Worm (Caenorhabditis elegans) whole organism, L3 larva: ENCODE measurements around the gene thoc-1.

Experiments
- R02D3.7 ChIP-seq: fragments of 150-350 bp; optimal IDR thresholded peaks from 2 replicates; lab custom pipeline; 2014; ENCODE audit warnings: missing biosample characterization, missing genetic modification characterization
- aly-2 ChIP-seq: fragments of 150-350 bp; optimal IDR thresholded peaks from 2 replicates; lab custom pipeline; 2014; ENCODE audit warnings: missing biosample characterization, missing genetic modification characterization
- ama-1 ChIP-seq: fragments of 150-350 bp; optimal IDR thresholded peaks from 2 replicates; lab custom pipeline; 2018
- ceh-16 ChIP-seq: sonication (generic microtip); optimal IDR thresholded peaks from 2 replicates; lab custom pipeline; 2017; ENCODE audit warnings: missing biosample characterization, missing genetic modification characterization
- ceh-28 ChIP-seq: fragments of 150-350 bp; optimal IDR thresholded peaks from 2 replicates; lab custom pipeline; 2014; ENCODE audit warnings: missing biosample characterization, missing genetic modification reagents, missing genetic modification characterization
- ceh-82 ChIP-seq: fragments of 150-350 bp; optimal IDR thresholded peaks from 2 replicates; lab custom pipeline; 2014; ENCODE audit warnings: missing biosample characterization, missing genetic modification characterization
- ceh-9 ChIP-seq: sonication (generic microtip); optimal IDR thresholded peaks from 2 replicates; lab custom pipeline; 2018; ENCODE audit warnings: missing biosample characterization, missing genetic modification characterization
- daf-12 ChIP-seq: fragments of 150-350 bp; optimal IDR thresholded peaks from 2 replicates; lab custom pipeline; 2014; ENCODE audit warnings: missing biosample characterization, missing genetic modification reagents, missing genetic modification characterization
- egl-27 ChIP-seq: sonication (generic microtip); optimal IDR thresholded peaks from 4 replicates; lab custom pipeline; 2017; ENCODE audit warnings: missing biosample characterization, missing genetic modification reagents, missing genetic modification characterization
- elt-1 ChIP-seq: fragments of 150-350 bp; optimal IDR thresholded peaks from 2 replicates; lab custom pipeline; 2014; ENCODE audit warnings: missing biosample characterization, missing genetic modification characterization
- elt-2 ChIP-seq: sonication (generic microtip); optimal IDR thresholded peaks from 2 replicates; lab custom pipeline; 2016; ENCODE audit warnings: missing genetic modification reagents, mild to moderate bottlenecking, missing genetic modification characterization, missing compliant biosample characterization
- elt-3 ChIP-seq, 3 experiments: fragments of 150-350 bp in 1 of 3; sonication (generic microtip) in 2 of 3; optimal IDR thresholded peaks; 2 replicates in 2 of 3; 4 replicates in 1 of 3; lab custom pipeline; 2014 to 2017; ENCODE audit warnings: missing biosample characterization in 3 of 3, missing genetic modification characterization in 3 of 3
- eor-1 ChIP-seq, 2 experiments: fragments of 150-350 bp; optimal IDR thresholded peaks; 2 replicates each; lab custom pipeline; 2014 to 2018; ENCODE audit warnings: missing biosample characterization in 2 of 2, missing genetic modification characterization in 2 of 2
- fkh-2 ChIP-seq: fragments of 150-350 bp; optimal IDR thresholded peaks from 2 replicates; lab custom pipeline; 2014; ENCODE audit warnings: missing biosample characterization, missing genetic modification reagents, missing genetic modification characterization
- fos-1 ChIP-seq: fragments of 150-350 bp; optimal IDR thresholded peaks from 2 replicates; lab custom pipeline; 2014; ENCODE audit warnings: missing biosample characterization, missing genetic modification characterization
- hmg-11 ChIP-seq: sonication (generic microtip); optimal IDR thresholded peaks from 2 replicates; lab custom pipeline; 2016; ENCODE audit warnings: missing genetic modification characterization, missing compliant biosample characterization
- jun-1 ChIP-seq: fragments of 150-350 bp; optimal IDR thresholded peaks from 2 replicates; lab custom pipeline; 2014; ENCODE audit warnings: missing biosample characterization, missing genetic modification reagents, missing genetic modification characterization
- lin-15B ChIP-seq: fragments of 150-350 bp; optimal IDR thresholded peaks from 2 replicates; lab custom pipeline; 2014; ENCODE audit warnings: missing biosample characterization, missing genetic modification characterization
- lin-39 ChIP-seq: fragments of 150-350 bp; optimal IDR thresholded peaks from 2 replicates; lab custom pipeline; 2018; ENCODE audit warnings: missing biosample characterization, missing genetic modification reagents, missing genetic modification characterization
- lsy-12 ChIP-seq: sonication (generic microtip); optimal IDR thresholded peaks from 2 replicates; lab custom pipeline; 2016; ENCODE audit warnings: mild to moderate bottlenecking, missing genetic modification characterization, missing compliant biosample characterization
- mdl-1 ChIP-seq: fragments of 150-350 bp; optimal IDR thresholded peaks from 2 replicates; lab custom pipeline; 2014; ENCODE audit warnings: missing biosample characterization, missing genetic modification characterization
- mml-1 ChIP-seq: fragments of 150-350 bp; sonication (generic microtip); optimal IDR thresholded peaks from 3 replicates; lab custom pipeline; 2014; ENCODE audit warnings: missing biosample characterization, missing genetic modification characterization
- nfya-1 ChIP-seq: sonication (generic microtip); optimal IDR thresholded peaks from 2 replicates; lab custom pipeline; 2017; ENCODE audit warnings: missing genetic modification characterization, mild to moderate bottlenecking, missing compliant biosample characterization, antibody characterized with exemption, moderate library complexity; ENCODE audit not compliant: insufficient read depth
- nhr-23 ChIP-seq: fragments of 150-350 bp; optimal IDR thresholded peaks from 2 replicates; lab custom pipeline; 2014; ENCODE audit warnings: missing biosample characterization, missing genetic modification reagents, missing genetic modification characterization
- nhr-237 ChIP-seq: fragments of 150-350 bp; optimal IDR thresholded peaks from 2 replicates; lab custom pipeline; 2014; ENCODE audit warnings: missing biosample characterization, missing genetic modification characterization
- nhr-25 ChIP-seq: sonication (generic microtip); optimal IDR thresholded peaks from 2 replicates; lab custom pipeline; 2017; ENCODE audit warnings: missing biosample characterization, missing genetic modification characterization
- nhr-28 ChIP-seq: fragments of 150-350 bp; optimal IDR thresholded peaks from 2 replicates; lab custom pipeline; 2014; ENCODE audit warnings: missing biosample characterization, missing genetic modification characterization
- nhr-43 ChIP-seq: sonication (generic microtip); optimal IDR thresholded peaks from 2 replicates; lab custom pipeline; 2016; ENCODE audit warnings: mild to moderate bottlenecking, missing genetic modification characterization, missing compliant biosample characterization; ENCODE audit not compliant: poor library complexity, severe bottlenecking
- nhr-67 ChIP-seq: fragments of 150-350 bp; optimal IDR thresholded peaks from 2 replicates; lab custom pipeline; 2014; ENCODE audit warnings: missing biosample characterization, missing genetic modification characterization
- nhr-76 ChIP-seq: fragments of 150-350 bp; sonication (generic microtip); optimal IDR thresholded peaks from 5 replicates; lab custom pipeline; 2014; ENCODE audit warnings: missing biosample characterization, missing genetic modification characterization
- nhr-77 ChIP-seq: fragments of 150-350 bp; optimal IDR thresholded peaks from 2 replicates; lab custom pipeline; 2014; ENCODE audit warnings: missing biosample characterization, missing genetic modification characterization
- pqm-1 ChIP-seq: fragments of 150-350 bp; optimal IDR thresholded peaks from 2 replicates; lab custom pipeline; 2017; ENCODE audit warnings: missing biosample characterization, missing genetic modification characterization, inconsistent platforms
- sea-2 ChIP-seq: fragments of 150-350 bp; sonication (generic microtip); optimal IDR thresholded peaks from 4 replicates; lab custom pipeline; 2014; ENCODE audit warnings: missing biosample characterization, missing genetic modification reagents, missing genetic modification characterization
- skn-1 ChIP-seq: fragments of 150-350 bp; optimal IDR thresholded peaks from 2 replicates; lab custom pipeline; 2014; ENCODE audit warnings: missing biosample characterization, missing genetic modification characterization
- tbx-2 ChIP-seq: sonication (generic microtip); optimal IDR thresholded peaks from 2 replicates; lab custom pipeline; 2016; ENCODE audit warnings: mild to moderate bottlenecking, missing genetic modification characterization, missing compliant biosample characterization
- unc-39 ChIP-seq: sonication (generic microtip); optimal IDR thresholded peaks from 4 replicates; lab custom pipeline; 2017; ENCODE audit warnings: missing biosample characterization, missing genetic modification characterization
- ztf-4 ChIP-seq: fragments of 150-350 bp; optimal IDR thresholded peaks from 2 replicates; lab custom pipeline; 2014; ENCODE audit warnings: missing biosample characterization, missing genetic modification characterization

The thoc-1 gene

ce11 chrII:683467-683866 lies 18.4 kb upstream of the thoc-1 start, which contains the start of gene T02H6.6:
Gene T02H6.6 (plus strand): TSS chrII:683767.
- TF ChIP-seq elt-1 (tag; lab: Kevin White, UChicago) (no peak), unc-39 (no peak), nhr-25 (tag; lab: Kevin White, UChicago) (no peak), lin-39 (tag; lab: Kevin White, UChicago) (no peak), nhr-28 (tag; lab: Kevin White, UChicago) (no peak), elt-2 (tag; lab: Kevin White, UChicago) (no peak), daf-12 (tag; lab: Kevin White, UChicago) (no peak), nfya-1 (tag; lab: Kevin White, UChicago) (no peak), nhr-77 (tag; lab: Kevin White, UChicago) (no peak), skn-1 (no peak), tbx-2 (tag; lab: Kevin White, UChicago) (no peak), ceh-28 (tag; lab: Kevin White, UChicago) (no peak), nhr-23 (tag; lab: Kevin White, UChicago) (no peak), R02D3.7 (tag; lab: Kevin White, UChicago) (no peak), nhr-76 (no peak), jun-1 (no peak), fos-1 (tag; lab: Kevin White, UChicago) (no peak), mdl-1 (tag; lab: Kevin White, UChicago) (no peak), ceh-9 (tag; lab: Kevin White, UChicago) (no peak), elt-3 (tag; optimal IDR thresholded peaks at IDR 0.05; lab: Kevin White, UChicago) (no peak)

DNA sequence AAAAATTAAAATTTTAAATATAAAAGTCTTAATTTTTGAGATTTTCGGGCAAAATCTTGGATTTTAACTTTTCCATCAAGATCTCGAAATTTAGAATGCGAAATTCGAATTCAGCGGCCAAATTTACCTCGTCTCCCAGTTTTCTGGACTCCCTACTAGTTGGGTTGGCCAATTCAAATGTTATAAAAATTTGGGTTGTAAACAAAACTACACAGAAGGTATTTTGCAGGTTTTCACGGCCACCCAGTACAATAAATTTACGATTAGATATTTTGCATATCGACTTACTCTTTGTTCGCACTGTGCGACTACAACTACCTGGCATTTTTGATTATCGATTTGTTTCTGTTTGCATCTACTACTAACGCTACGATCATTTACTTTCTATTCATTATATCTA lies 17.1 kb upstream of the thoc-1 start, which contains the start of gene T02H6.5:
Gene T02H6.5, plus strand, starts transcription at position 301 of the 400 bp plus-strand sequence.
- TF ChIP-seq nhr-67 (tag; lab: Kevin White, UChicago) (no peak), sea-2 (GFP tag; lab: Kevin White, UChicago) (no peak), egl-27 (tag; lab: Kevin White, UChicago) (no peak), lin-15B (tag; lab: Kevin White, UChicago) (no peak), ztf-4 (tag; lab: Kevin White, UChicago) (no peak), mml-1 (tag; lab: Kevin White, UChicago) (no peak), nhr-23 (tag; lab: Kevin White, UChicago) (no peak), ceh-16 (tag; lab: Kevin White, UChicago) (no peak), nhr-43 (tag; lab: Kevin White, UChicago) (no peak), pqm-1 (no peak), tbx-2 (tag; lab: Kevin White, UChicago) (no peak), hmg-11 (tag; lab: Kevin White, UChicago) (no peak), ama-1 (lab: Kevin White, UChicago) (no peak), nhr-237 (tag; lab: Kevin White, UChicago) (no peak), ceh-9 (tag; lab: Kevin White, UChicago) (no peak), jun-1 (no peak)

DNA sequence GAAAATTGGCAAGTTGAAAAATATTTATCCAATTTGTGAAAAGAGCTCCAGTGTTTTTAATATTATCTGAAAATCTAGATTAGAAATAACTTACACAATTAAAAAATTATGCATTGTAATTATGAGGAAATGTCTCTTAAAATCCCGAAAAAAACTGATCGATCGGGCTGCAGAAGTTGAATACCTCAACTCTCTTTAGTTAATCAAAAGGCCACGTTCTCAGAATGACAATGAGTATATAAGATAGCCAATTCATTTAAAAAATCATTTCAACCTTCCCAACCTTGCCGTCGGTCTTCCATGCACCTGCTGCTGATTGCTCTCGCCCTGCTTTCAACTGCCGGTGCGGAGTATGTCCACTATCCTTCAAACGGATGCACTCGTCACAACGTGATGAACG lies 12.2 kb upstream of the thoc-1 start, which contains the start of gene T02H6.4:
Gene T02H6.4, plus strand, starts transcription at position 301 of the 400 bp plus-strand sequence.
- no peak for TF ChIP-seq egl-27 (tag; lab: Kevin White, UChicago)
- no peak for TF ChIP-seq elt-3 (tag; optimal IDR thresholded peaks at IDR 0.05; lab: Kevin White, UChicago)
- no peak for TF ChIP-seq lin-15B (tag; lab: Kevin White, UChicago)
- no peak for TF ChIP-seq nhr-76

ce11 chrII:691550-691949 lies 10.4 kb upstream of the thoc-1 start, which contains the start of gene T02H6.3:
Gene T02H6.3 (plus strand): TSS chrII:691850.
- TF ChIP-seq ceh-28 (tag; lab: Kevin White, UChicago) = no peak
- TF ChIP-seq sea-2 (GFP tag; lab: Kevin White, UChicago) = no peak
- no peak for TF ChIP-seq fos-1 (tag; lab: Kevin White, UChicago)
- no peak for TF ChIP-seq aly-2 (tag; lab: Kevin White, UChicago)
- no peak for TF ChIP-seq ama-1 (lab: Kevin White, UChicago)
- TF ChIP-seq nhr-76 = no peak
- TF ChIP-seq nhr-237 (tag; lab: Kevin White, UChicago) = no peak
- no peak for TF ChIP-seq ceh-9 (tag; lab: Kevin White, UChicago)
- TF ChIP-seq mml-1 (tag; lab: Kevin White, UChicago) = no peak
- no peak for TF ChIP-seq hmg-11 (tag; lab: Kevin White, UChicago)
- TF ChIP-seq egl-27 (tag; lab: Kevin White, UChicago) = no peak
- no peak for TF ChIP-seq fkh-2 (tag; lab: Kevin White, UChicago)
- TF ChIP-seq lsy-12 (tag; lab: Kevin White, UChicago) = no peak
- TF ChIP-seq tbx-2 (tag; lab: Kevin White, UChicago) = no peak
- no peak for TF ChIP-seq ceh-82 (tag; lab: Kevin White, UChicago)
- no peak for TF ChIP-seq R02D3.7 (tag; lab: Kevin White, UChicago)
- TF ChIP-seq elt-2 (tag; lab: Kevin White, UChicago) = no peak
- no peak for TF ChIP-seq pqm-1
- TF ChIP-seq eor-1 (tag; optimal IDR thresholded peaks at IDR 0.05; lab: Kevin White, UChicago) = no peak
